Worm (Caenorhabditis elegans): Measurements from ENCODE around the gene K09B11.4.
A peak's percentile ranks its signal among the peaks of the same experiment; 100 is the strongest.
"Not testable (repeated sequence)": the region's sequence is repeated elsewhere in the genome, so short reads cannot be mapped to it uniquely, and the experiment has no call there.

Gene K09B11.4

DNA sequence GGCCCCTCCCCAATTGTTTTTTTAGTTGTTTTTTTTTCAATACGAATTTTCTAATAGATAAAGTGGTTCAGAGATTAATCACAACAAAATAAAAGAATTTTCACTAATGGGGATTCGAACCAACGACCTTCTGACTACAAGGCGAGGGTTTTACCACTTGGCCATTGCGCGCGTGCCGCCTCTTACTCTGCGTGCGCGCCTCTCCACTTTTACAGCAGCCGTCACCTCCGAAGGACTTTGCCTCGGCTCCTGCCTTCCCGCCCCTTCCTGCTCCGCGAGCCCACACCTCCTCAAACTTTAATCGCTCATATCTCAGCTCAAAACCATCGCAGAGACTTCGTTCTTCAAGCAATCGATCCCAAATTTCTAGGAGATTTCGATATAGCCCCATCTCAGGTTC lies 797 bp downstream of the K09B11.4 start:
- TF ChIP-seq ekl-4 (GFP tag; IDR thresholded peaks at IDR 0.05) (peak; percentile 67; the same call in 1 of the 2 replicates), lin-26 (GFP tag; IDR thresholded peaks at IDR 0.05) (peak; percentile 100), egl-44 (GFP tag; IDR thresholded peaks at IDR 0.05) (0 out of 2 replicates have a peak, but pooled peaks have one; percentile 40), pbrm-1 (GFP tag; IDR thresholded peaks at IDR 0.05) (peak; percentile 63; the same call in 1 of the 2 replicates), ceh-100 (GFP tag; IDR thresholded peaks at IDR 0.05) (peak; percentile 43; the same call in 1 of the 2 replicates), D2030.7 (GFP tag; IDR thresholded peaks at IDR 0.05) (peak; percentile 48; the same call in 1 of the 2 replicates), hsf-1 (GFP tag; IDR thresholded peaks at IDR 0.05) (peak; percentile 40; the same call in 1 of the 2 replicates), rcor-1 (GFP tag; IDR thresholded peaks at IDR 0.05) (peak; percentile 80), Y95B8A.8 (GFP tag; IDR thresholded peaks at IDR 0.05) (peak; percentile 50; the same call in 1 of the 2 replicates), attf-6 (GFP tag; IDR thresholded peaks at IDR 0.05) (peak; percentile 87), him-1 (tag; optimal IDR thresholded peaks at IDR 0.05) (peak; percentile 46), mcd-1 (GFP tag; IDR thresholded peaks at IDR 0.05) (peak; percentile 82), madf-8 (GFP tag; conservative IDR thresholded peaks at IDR 0.05) (peak; percentile 19; the same call in 1 of the 2 replicates), snpc-4 (GFP tag; optimal IDR thresholded peaks at IDR 0.05) (peak; percentile 38), snpc-4 (tag; optimal IDR thresholded peaks at IDR 0.05) (peak in 3 of 4 experiments; percentile 68 to 95 (median 92)), madf-6 (GFP tag; IDR thresholded peaks at IDR 0.05) (peak; percentile 66), tbp1 (GFP tag; optimal IDR thresholded peaks at IDR 0.05) (peak; percentile 72), ztf-6 (GFP tag; IDR thresholded peaks at IDR 0.05) (peak; percentile 65; the same call in 1 of the 2 replicates), aptf-3 (GFP tag; IDR thresholded peaks at IDR 0.05) (0 out of 2 replicates have a peak, but pooled peaks have one; percentile 56), C17E4.6 (GFP tag; IDR thresholded peaks at IDR 0.05) (0 out of 2 replicates have a peak, but pooled peaks have one; percentile 7), hmg-1.2 (GFP tag; IDR thresholded peaks at IDR 0.05) (peak; percentile 33), F33H1.4 (GFP tag; IDR thresholded peaks at IDR 0.05) (peak; percentile 54), rpc-1 (tag; optimal IDR thresholded peaks at IDR 0.05) (peak; percentile 1), hmg-20 (GFP tag; IDR thresholded peaks at IDR 0.05) (0 out of 2 replicates have a peak, but pooled peaks have one; percentile 36), egrh-3 (GFP tag; IDR thresholded peaks at IDR 0.05) (peak; percentile 87; the same call in 1 of the 2 replicates), nfyb-1 (GFP tag; IDR thresholded peaks at IDR 0.05) (peak; percentile 77), Y53G8AR.9 (GFP tag; conservative IDR thresholded peaks at IDR 0.05) (peak; percentile 44; the same call in 1 of the 2 replicates), Y79H2A.3 (GFP tag; conservative IDR thresholded peaks at IDR 0.05) (peak; percentile 31; the same call in 1 of the 2 replicates)
- TF ChIP-seq rpc-1 (optimal IDR thresholded peaks at IDR 0.05) = not testable (repeated sequence)

DNA sequence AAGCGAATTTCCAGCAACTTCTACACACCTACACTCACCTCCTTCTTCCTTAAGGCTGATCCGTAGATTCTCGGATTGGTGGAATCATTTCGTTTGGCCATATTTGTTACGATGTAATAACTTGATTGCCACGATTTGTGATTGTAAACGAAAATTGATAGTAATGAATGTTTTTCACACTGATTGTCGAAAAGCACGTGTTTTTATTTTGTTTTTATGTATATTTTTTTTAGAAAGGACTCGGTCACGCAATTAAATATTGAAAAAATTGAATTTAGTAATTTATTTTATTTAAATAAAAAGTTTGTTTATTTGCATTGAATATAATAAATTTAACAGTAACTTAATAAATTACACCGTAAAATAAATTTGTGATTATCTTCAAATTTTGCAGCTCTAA lies 4.6 kb downstream of the K09B11.4 start, which contains the start of gene K09B11.5:
Gene K09B11.5, minus strand, starts transcription at position 101 of the 400 bp plus-strand sequence.
- TF ChIP-seq C06A6.2 (GFP tag; conservative IDR thresholded peaks at IDR 0.05); sptf-2 (GFP tag; optimal IDR thresholded peaks at IDR 0.05); F49E8.2 (tag; optimal IDR thresholded peaks at IDR 0.05; ENCODE audit: insufficient read depth): not testable (repeated sequence)

DNA sequence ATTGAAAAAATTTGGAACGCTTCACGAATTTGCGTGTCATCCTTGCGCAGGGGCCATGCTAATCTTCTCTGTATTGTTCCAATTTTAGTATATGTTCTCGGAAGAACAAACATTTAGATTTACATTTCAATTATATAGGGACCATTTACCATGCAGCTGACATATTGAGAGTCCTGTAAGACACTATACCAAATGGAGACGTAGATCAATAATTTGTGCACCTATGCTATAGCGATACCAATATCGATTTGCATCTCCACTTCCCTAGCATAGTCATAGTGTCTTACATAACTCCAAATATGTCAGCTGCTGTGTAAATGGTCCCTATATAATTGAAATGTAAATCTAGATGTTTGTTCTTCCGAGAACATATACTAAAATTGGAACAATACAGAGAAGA lies 11.2 kb downstream of the K09B11.4 start:
- TF ChIP-seq snpc-4 (GFP tag; optimal IDR thresholded peaks at IDR 0.05); rpc-1 (optimal IDR thresholded peaks at IDR 0.05): not testable (repeated sequence)
- TF ChIP-seq snpc-4 (tag; optimal IDR thresholded peaks at IDR 0.05) = peak in 1 of 4 experiments; percentile 61
- TF ChIP-seq rpc-1 (tag; optimal IDR thresholded peaks at IDR 0.05) = peak; percentile 51

DNA sequence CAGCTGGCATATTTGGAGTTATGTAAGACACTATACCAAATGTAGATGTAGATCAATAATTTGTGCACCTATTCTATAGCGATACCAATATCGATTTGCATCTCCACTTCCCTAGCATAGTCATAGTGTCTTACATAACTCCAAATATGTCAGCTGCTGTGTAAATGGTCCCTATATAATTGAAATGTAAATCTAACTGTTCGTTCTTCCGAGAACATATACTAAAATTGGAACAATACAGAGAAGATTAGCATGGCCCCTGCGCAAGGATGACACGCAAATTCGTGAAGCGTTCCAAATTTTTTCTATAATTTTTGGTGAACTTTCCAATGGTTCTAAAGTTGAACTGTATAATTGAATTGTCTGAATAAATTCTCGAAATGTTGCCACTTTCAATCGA lies 14.2 kb downstream of the K09B11.4 start:
- not testable (repeated sequence) for TF ChIP-seq snpc-4 (GFP tag; optimal IDR thresholded peaks at IDR 0.05)
- peak in 1 of 4 experiments; percentile 72 for TF ChIP-seq snpc-4 (tag; optimal IDR thresholded peaks at IDR 0.05)
- TF ChIP-seq hmg-1.2 (GFP tag; IDR thresholded peaks at IDR 0.05) = peak; percentile 28
- TF ChIP-seq rpc-1 (optimal IDR thresholded peaks at IDR 0.05) = peak; percentile 6
- TF ChIP-seq rpc-1 (tag; optimal IDR thresholded peaks at IDR 0.05) = peak; percentile 59

Measured in whole organism, young adult.